Worm (Caenorhabditis elegans) whole organism, late embryonic: ENCODE data around the gene srh-250.

ENCODE experiments used
- ceh-18 ChIP-seq: sonication (generic microtip); optimal IDR thresholded peaks from 2 replicates; lab custom pipeline; 2016; ENCODE audit warnings: missing genetic modification characterization, missing compliant biosample characterization
- ceh-2 ChIP-seq: sonication (generic microtip); optimal IDR thresholded peaks from 2 replicates; lab custom pipeline; 2016; ENCODE audit warnings: missing genotype, missing genetic modification characterization, missing compliant biosample characterization
- elt-2 ChIP-seq: sonication (generic microtip); optimal IDR thresholded peaks from 2 replicates; lab custom pipeline; 2016; ENCODE audit warnings: missing genetic modification reagents, missing genetic modification characterization, missing compliant biosample characterization
- fkh-6 ChIP-seq: sonication (generic microtip); optimal IDR thresholded peaks from 2 replicates; lab custom pipeline; 2016; ENCODE audit warnings: missing genetic modification characterization, missing compliant biosample characterization
- hlh-13 ChIP-seq: fragments of 200-800 bp; sonication (Bioruptor generic); optimal IDR thresholded peaks from 2 replicates; lab custom pipeline; 2018; ENCODE audit warnings: mild to moderate bottlenecking, missing genetic modification characterization, missing compliant biosample characterization
- hlh-6 ChIP-seq: sonication (generic microtip); optimal IDR thresholded peaks from 2 replicates; lab custom pipeline; 2016; ENCODE audit warnings: missing genotype, missing genetic modification characterization, missing compliant biosample characterization
- lim-6 ChIP-seq: sonication (generic microtip); optimal IDR thresholded peaks from 2 replicates; lab custom pipeline; 2016; ENCODE audit warnings: missing genetic modification characterization, missing compliant biosample characterization
- madf-2 ChIP-seq: sonication (generic microtip); optimal IDR thresholded peaks from 2 replicates; lab custom pipeline; 2017; ENCODE audit warnings: missing genetic modification characterization, missing compliant biosample characterization
- nfya-1 ChIP-seq: sonication (generic microtip); optimal IDR thresholded peaks from 2 replicates; lab custom pipeline; 2017; ENCODE audit warnings: missing genetic modification characterization, mild to moderate bottlenecking, missing compliant biosample characterization, antibody characterized with exemption, moderate library complexity
- nhr-11 ChIP-seq: fragments of 150-350 bp; optimal IDR thresholded peaks from 2 replicates; lab custom pipeline; 2014; ENCODE audit warnings: missing biosample characterization, missing genetic modification characterization
- npax-4 ChIP-seq: sonication (generic microtip); optimal IDR thresholded peaks from 2 replicates; lab custom pipeline; 2016; ENCODE audit warnings: missing genetic modification characterization, missing compliant biosample characterization
- odd-2 ChIP-seq: sonication (generic microtip); optimal IDR thresholded peaks from 2 replicates; lab custom pipeline; 2017; ENCODE audit warnings: antibody characterized with exemption, mild to moderate bottlenecking, missing genetic modification characterization, missing compliant biosample characterization
- pag-3 ChIP-seq: sonication (generic microtip); optimal IDR thresholded peaks from 2 replicates; lab custom pipeline; 2016; ENCODE audit warnings: missing compliant biosample characterization, missing genetic modification characterization, borderline replicate concordance
- pax-1 ChIP-seq: fragments of 150-350 bp; optimal IDR thresholded peaks from 2 replicates; lab custom pipeline; 2014; ENCODE audit warnings: missing biosample characterization, missing genetic modification characterization
- pha-2 ChIP-seq: sonication (generic microtip); optimal IDR thresholded peaks from 2 replicates; lab custom pipeline; 2017; ENCODE audit warnings: mild to moderate bottlenecking, missing genetic modification characterization, missing compliant biosample characterization
- pros-1 ChIP-seq: fragments of 150-350 bp; optimal IDR thresholded peaks from 2 replicates; lab custom pipeline; 2014; ENCODE audit warnings: missing biosample characterization, missing genetic modification reagents, missing genetic modification characterization
- syd-9 ChIP-seq: sonication (generic microtip); optimal IDR thresholded peaks from 2 replicates; lab custom pipeline; 2016; ENCODE audit warnings: mild to moderate bottlenecking, missing genetic modification characterization, moderate library complexity, missing compliant biosample characterization
- tbx-2 ChIP-seq: sonication (generic microtip); optimal IDR thresholded peaks from 2 replicates; lab custom pipeline; 2016; ENCODE audit warnings: missing genetic modification characterization, missing compliant biosample characterization
- ttx-3 ChIP-seq: sonication (generic microtip); optimal IDR thresholded peaks from 2 replicates; lab custom pipeline; 2016; ENCODE audit warnings: missing genetic modification reagents, missing genetic modification characterization, missing compliant biosample characterization
- unc-55 ChIP-seq: sonication (generic microtip); optimal IDR thresholded peaks from 2 replicates; lab custom pipeline; 2017; ENCODE audit warnings: missing biosample characterization, missing genetic modification reagents, missing genetic modification characterization
- zip-5 ChIP-seq: sonication (generic microtip); optimal IDR thresholded peaks from 2 replicates; lab custom pipeline; 2016; ENCODE audit warnings: missing genetic modification characterization, missing compliant biosample characterization

The srh-250 gene

ce11 chrII:3920611-3921010 lies 42.2 kb downstream of the srh-250 start:
- TF ChIP-seq lim-6, result no peak
- TF ChIP-seq elt-2 (tag; lab: Kevin White, UChicago), result no peak
- no peak for TF ChIP-seq syd-9 (tag; lab: Kevin White, UChicago)
- TF ChIP-seq nhr-11 (tag; lab: Kevin White, UChicago), result no peak
- TF ChIP-seq pax-1, result no peak
- TF ChIP-seq ceh-18 (tag; lab: Kevin White, UChicago), result no peak
- no peak for TF ChIP-seq pag-3 (tag; lab: Kevin White, UChicago)

- TF ChIP-seq madf-2 (tag; lab: Kevin White, UChicago) (no peak), pha-2 (tag; lab: Kevin White, UChicago) (no peak), hlh-13 (GFP tag; lab: Kevin White, UChicago) (no peak), fkh-6 (tag; lab: Kevin White, UChicago) (no peak), pros-1 (tag; lab: Kevin White, UChicago) (no peak), npax-4 (tag; lab: Kevin White, UChicago) (no peak), tbx-2 (tag; lab: Kevin White, UChicago) (no peak)
- TF ChIP-seq, all 69 proteins: peak for 0
These were observed 44.3 kb downstream of the srh-250 start for ce11 chrII:3922696-3923095.

ce11 chrII:3927943-3928393 lies 49.5 kb downstream of the srh-250 start, which contains the start of gene plpp-1.1:
Gene plpp-1.1, minus strand, starts transcription at chrII:3927993.
- TF ChIP-seq unc-55 (GFP tag; lab: Kevin White, UChicago) (no peak), ceh-18 (tag; lab: Kevin White, UChicago) (no peak), nfya-1 (tag; lab: Kevin White, UChicago) (peak; percentile 93), zip-5 (tag; lab: Kevin White, UChicago) (no peak), odd-2 (tag; lab: Kevin White, UChicago) (no peak), npax-4 (tag; lab: Kevin White, UChicago) (no peak), ttx-3 (tag; lab: Kevin White, UChicago) (no peak), hlh-6 (no peak)

ce11 chrII:3929446-3929845 lies 51.0 kb downstream of the srh-250 start:
- TF ChIP-seq ceh-2 (tag; lab: Kevin White, UChicago) (no peak), nfya-1 (tag; lab: Kevin White, UChicago) (peak; percentile 9)
